Worm (Caenorhabditis elegans) whole organism, mixed stage, embryonic: ENCODE data around the gene fis-1.

ENCODE experiments used
- drap-1 ChIP-seq: fragments of 200-800 bp; sonication (Bioruptor generic); optimal IDR thresholded peaks from 3 replicates; lab custom pipeline; 2018; ENCODE audit warnings: mild to moderate bottlenecking, missing genetic modification characterization, missing compliant biosample characterization
- nhr-76 ChIP-seq: sonication (generic microtip); optimal IDR thresholded peaks from 2 replicates; lab custom pipeline; 2017; ENCODE audit warnings: missing biosample characterization, missing genetic modification characterization

- TF ChIP-seq nhr-76 (tag; lab: Kevin White, UChicago) (no peak), drap-1 (GFP tag; lab: Kevin White, UChicago) (no peak)
Observed at ce11 chrII:6782738-6783163, 27.8 kb downstream of the fis-1 start.
